Worm (Caenorhabditis elegans) whole organism, L4 larva: Measurements from ENCODE around the gene ZK856.6.

Source experiments
- pha-4 ChIP-seq, 2 experiments: fragments of 150-350 bp in 1 of 2; fragments of 200-800 bp in 1 of 2; sonication (Bioruptor generic) in 1 of 2; IDR thresholded peaks in 1 of 2; optimal IDR thresholded peaks in 1 of 2; 2 replicates each; pipeline versions ENCODE4 v1.3.6 to Lab custom; 2014 to 2022; ENCODE audit warnings: missing genetic modification characterization in 2 of 2, missing genetic modification reagents in 2 of 2, missing biosample characterization in 1 of 2, missing compliant biosample characterization in 1 of 2
- rbr-2 ChIP-seq: sonication (generic microtip); optimal IDR thresholded peaks from 2 replicates; lab custom pipeline; 2016; ENCODE audit warnings: missing genotype, missing genetic modification characterization, missing compliant biosample characterization

DNA sequence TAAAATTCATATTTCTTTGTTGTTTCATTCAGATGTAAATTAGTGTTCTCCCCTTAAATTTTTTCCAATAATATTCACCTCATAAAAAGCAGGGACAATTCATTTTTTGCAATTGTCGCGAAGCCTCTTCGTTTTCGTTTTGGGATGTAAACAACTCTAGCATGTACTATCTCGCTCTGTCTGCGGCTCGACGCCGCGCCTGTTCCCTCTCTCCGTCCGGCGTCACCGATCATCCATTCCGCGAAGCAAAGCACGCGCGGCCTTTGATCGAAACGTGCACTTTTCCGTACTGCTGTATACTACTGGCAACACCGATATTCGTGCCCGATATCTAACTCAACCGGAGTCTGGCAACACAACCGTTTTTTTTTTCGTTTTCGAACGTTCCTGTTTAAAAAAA lies 48.5 kb downstream of the ZK856.6 start:
- TF ChIP-seq pha-4 (GFP tag; IDR thresholded peaks at IDR 0.05; lab: Robert Waterston, UW) (no peak), pha-4 (tag; optimal IDR thresholded peaks at IDR 0.05; lab: Kevin White, UChicago) (no peak), rbr-2 (tag; lab: Kevin White, UChicago) (peak; percentile 21)
